Worm (Caenorhabditis elegans) whole organism, early embryonic: ENCODE measurements around the gene srh-283.

Experiments used
- ceh-36 ChIP-seq: sonication (generic microtip); optimal IDR thresholded peaks from 2 replicates; lab custom pipeline; 2016; ENCODE audit warnings: missing genetic modification characterization, inconsistent platforms, missing compliant biosample characterization
- ets-7 ChIP-seq: sonication (generic microtip); optimal IDR thresholded peaks from 2 replicates; lab custom pipeline; 2016; ENCODE audit warnings: missing genotype, missing genetic modification characterization, missing compliant biosample characterization
- tbx-37 ChIP-seq: fragments of 200-800 bp; sonication (Bioruptor generic); conservative IDR thresholded peaks from 2 replicates; pipeline ENCODE4 v1.3.6; 2022; ENCODE audit warnings: missing genetic modification reagents, missing genetic modification characterization, missing compliant biosample characterization

DNA sequence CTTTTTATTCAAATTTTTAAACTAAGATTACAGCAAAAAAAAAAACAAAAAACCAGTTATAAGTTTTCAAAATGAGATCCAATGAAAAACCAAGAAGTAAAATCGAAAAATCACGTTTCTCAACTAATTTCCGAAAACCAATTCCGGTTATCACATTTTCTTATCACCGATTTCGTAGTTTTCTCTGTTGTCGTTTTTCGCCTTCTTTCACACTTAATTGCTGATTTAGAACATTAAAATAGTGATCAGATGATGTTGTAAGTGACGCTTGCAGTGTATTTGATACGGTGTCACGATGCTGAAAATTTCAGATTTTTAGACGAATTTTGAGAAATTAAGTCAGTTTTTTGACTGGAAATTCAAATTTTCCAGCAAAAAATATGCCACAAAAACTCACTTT, 15.1 kb downstream of the srh-283 start:
- TF ChIP-seq tbx-37 (no peak), ceh-36 (tag; lab: Kevin White, UChicago) (no peak), ets-7 (tag; lab: Kevin White, UChicago) (no peak)
